Fruit fly (Drosophila melanogaster): Measurements from ENCODE around the gene Dci.

Gene Dci

DNA sequence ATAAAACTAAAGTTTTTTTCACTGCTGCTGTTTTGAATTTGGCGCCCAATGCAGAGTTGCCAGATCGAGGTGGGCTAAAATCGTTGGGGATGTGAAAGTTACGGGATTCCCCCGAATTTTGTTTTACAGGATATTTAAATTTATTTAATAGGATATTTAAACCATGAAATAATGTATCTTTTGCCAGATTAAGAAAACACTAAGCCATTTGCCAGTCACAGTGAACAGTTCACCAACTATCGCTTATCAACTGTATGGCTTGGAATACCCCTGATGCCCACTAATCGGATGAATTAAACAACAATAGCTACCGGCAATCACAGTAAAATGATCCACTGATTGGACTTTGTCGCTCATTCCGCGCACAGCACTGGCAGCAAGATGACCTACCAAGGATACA lies at the start of gene Dci (continued):
- TF ChIP-seq ems (GFP tag; optimal IDR thresholded peaks at IDR 0.05) (peak; percentile 60), yki (optimal IDR thresholded peaks at IDR 0.05) (no peak), Lpt (GFP tag; optimal IDR thresholded peaks at IDR 0.05) (no peak), Hand (GFP tag; optimal IDR thresholded peaks at IDR 0.05) (no peak), CG10274 (GFP tag; optimal IDR thresholded peaks at IDR 0.05) (no peak), pum (GFP tag; optimal IDR thresholded peaks at IDR 0.05) (peak; percentile 57), CG3065 (GFP tag; optimal IDR thresholded peaks at IDR 0.05) (no peak), Side (GFP tag; optimal IDR thresholded peaks at IDR 0.05) (peak; percentile 29), p53 (GFP tag; optimal IDR thresholded peaks at IDR 0.05) (no peak), CG13424 (tag; optimal IDR thresholded peaks at IDR 0.05) (peak; percentile 68), D19A (tag; optimal IDR thresholded peaks at IDR 0.05) (no peak), Dref (GFP tag; IDR thresholded peaks at IDR 0.05) (peak; percentile 47), Ets97D (GFP tag; optimal IDR thresholded peaks at IDR 0.05) (peak; percentile 70), CG13894 (tag; optimal IDR thresholded peaks at IDR 0.05) (no peak), sc (optimal IDR thresholded peaks at IDR 0.05) (no peak), sc (GFP tag; optimal IDR thresholded peaks at IDR 0.05) (peak; percentile 26), Ptx1 (GFP tag; IDR thresholded peaks at IDR 0.05) (peak; percentile 80), E2f2 (GFP tag; IDR thresholded peaks at IDR 0.05) (peak; percentile 96), CG10654 (GFP tag; optimal IDR thresholded peaks at IDR 0.05) (peak; percentile 75), BEAF-32 (GFP tag; optimal IDR thresholded peaks at IDR 0.05) (peak; percentile 88), bab2 (GFP tag; optimal IDR thresholded peaks at IDR 0.05) (peak; percentile 78), org-1 (GFP tag; optimal IDR thresholded peaks at IDR 0.05) (no peak), Dfd (GFP tag; optimal IDR thresholded peaks at IDR 0.05) (no peak), cato (GFP tag; optimal IDR thresholded peaks at IDR 0.05; ENCODE audit: borderline replicate concordance) (peak; percentile 48), CG13287 (GFP tag; IDR thresholded peaks at IDR 0.05; ENCODE audit: partially characterized antibody) (peak; percentile 91), fru (optimal IDR thresholded peaks at IDR 0.05) (no peak), CG4854 (GFP tag; optimal IDR thresholded peaks at IDR 0.05) (no peak), Abd-B (GFP tag; optimal IDR thresholded peaks at IDR 0.05) (peak; percentile 86), Rx (GFP tag; IDR thresholded peaks at IDR 0.05) (peak; percentile 78), CG2202 (tag; optimal IDR thresholded peaks at IDR 0.05) (peak; percentile 14), CG1024 (GFP tag; IDR thresholded peaks at IDR 0.05) (peak; percentile 38; the same call in 1 of the 2 replicates), CG14667 (GFP tag; IDR thresholded peaks at IDR 0.05) (peak; percentile 55), sim (GFP tag; IDR thresholded peaks at IDR 0.05) (no peak), CG9876 (GFP tag; optimal IDR thresholded peaks at IDR 0.05) (peak; percentile 26), tin (GFP tag; optimal IDR thresholded peaks at IDR 0.05) (peak; percentile 56), B-H2 (GFP tag; optimal IDR thresholded peaks at IDR 0.05) (no peak), CG8089 (GFP tag; optimal IDR thresholded peaks at IDR 0.05) (peak; percentile 60), peb (GFP tag; IDR thresholded peaks at IDR 0.05) (0 out of 2 replicates have a peak, but pooled peaks have one; percentile 34), H15 (GFP tag; IDR thresholded peaks at IDR 0.05) (peak; percentile 52; the same call in 1 of the 3 replicates), Oaz (GFP tag; IDR thresholded peaks at IDR 0.05) (peak; percentile 59), CG4282 (GFP tag; optimal IDR thresholded peaks at IDR 0.05) (no peak), CG43689 (GFP tag; IDR thresholded peaks at IDR 0.05) (0 out of 2 replicates have a peak, but pooled peaks have one; percentile 16), kah (GFP tag; optimal IDR thresholded peaks at IDR 0.05) (no peak), CG2875 (GFP tag; optimal IDR thresholded peaks at IDR 0.05) (peak; percentile 16), ttk (GFP tag; IDR thresholded peaks at IDR 0.05) (peak; percentile 65), Stat92E (GFP tag; optimal IDR thresholded peaks at IDR 0.05) (no peak), CG12236 (GFP tag; optimal IDR thresholded peaks at IDR 0.05) (no peak), gfzf (GFP tag; optimal IDR thresholded peaks at IDR 0.05) (no peak), Fer2 (tag; optimal IDR thresholded peaks at IDR 0.05) (no peak), CG4730 (GFP tag; IDR thresholded peaks at IDR 0.05) (peak; percentile 41), slou (GFP tag; optimal IDR thresholded peaks at IDR 0.05) (peak; percentile 57), CG12219 (GFP tag; optimal IDR thresholded peaks at IDR 0.05) (no peak), CG13624 (GFP tag; optimal IDR thresholded peaks at IDR 0.05) (peak; percentile 71)

Measured in whole organism, embryonic.